Fruit fly (Drosophila melanogaster) whole organism, embryonic: ENCODE measurements around the gene CG34338.

Experiments
- ATbp ChIP-seq: fragments of 200-800 bp; sonication (Bioruptor generic); optimal IDR thresholded peaks from 2 replicates; lab custom pipeline; 2017; ENCODE audit warnings: missing biosample characterization, mild to moderate bottlenecking, missing genetic modification characterization, missing genetic modification reagents
- Atf-2 ChIP-seq: fragments of 200-800 bp; sonication (Bioruptor generic); optimal IDR thresholded peaks from 2 replicates; lab custom pipeline; 2016; ENCODE audit warnings: missing biosample characterization, missing genetic modification characterization
- B-H2 ChIP-seq: fragments of 200-800 bp; sonication (Bioruptor generic); optimal IDR thresholded peaks from 2 replicates; lab custom pipeline; 2018; ENCODE audit warnings: missing biosample characterization, mild to moderate bottlenecking, missing genetic modification characterization
- CG10543 ChIP-seq: fragments of 200-800 bp; sonication (Bioruptor generic); optimal IDR thresholded peaks from 3 replicates; lab custom pipeline; 2017; ENCODE audit warnings: missing biosample characterization, mild to moderate bottlenecking, missing genetic modification characterization, moderate library complexity
- CG10979 ChIP-seq: fragments of 200-800 bp; sonication (Bioruptor generic); optimal IDR thresholded peaks from 2 replicates; lab custom pipeline; 2018; ENCODE audit warnings: missing biosample characterization, mild to moderate bottlenecking, missing genetic modification characterization, moderate library complexity
- CG11085 ChIP-seq: fragments of 200-800 bp; sonication (Bioruptor generic); IDR thresholded peaks from 2 replicates; pipeline ENCODE4 v1.3.6; 2022; ENCODE audit warnings: missing biosample characterization, missing genetic modification characterization
- CG13624 ChIP-seq: fragments of 200-800 bp; sonication (Bioruptor generic); optimal IDR thresholded peaks from 2 replicates; lab custom pipeline; 2016; ENCODE audit warnings: missing biosample characterization, missing genetic modification characterization
- CG14014 ChIP-seq: fragments of 200-800 bp; sonication (Bioruptor generic); IDR thresholded peaks from 2 replicates; pipeline ENCODE4 v1.3.6; 2022; ENCODE audit warnings: missing biosample characterization, missing genetic modification characterization
- CG1529 ChIP-seq: fragments of 200-800 bp; sonication (Bioruptor generic); optimal IDR thresholded peaks from 3 replicates; lab custom pipeline; 2018; ENCODE audit warnings: missing biosample characterization, missing genetic modification characterization
- CG17186 ChIP-seq: fragments of 200-800 bp; sonication (Bioruptor generic); optimal IDR thresholded peaks from 3 replicates; lab custom pipeline; 2017; ENCODE audit warnings: missing biosample characterization, missing genetic modification reagents, missing genetic modification characterization
- CG17568 ChIP-seq: fragments of 200-800 bp; sonication (Bioruptor generic); optimal IDR thresholded peaks from 2 replicates; lab custom pipeline; 2018; ENCODE audit warnings: missing biosample characterization, mild to moderate bottlenecking, missing genetic modification characterization, moderate library complexity
- CG1792 ChIP-seq: fragments of 200-800 bp; sonication (Bioruptor generic); optimal IDR thresholded peaks from 2 replicates; lab custom pipeline; 2016; ENCODE audit warnings: missing biosample characterization, missing genetic modification characterization
- CG18764 ChIP-seq: fragments of 200-800 bp; sonication (Bioruptor generic); optimal IDR thresholded peaks from 3 replicates; lab custom pipeline; 2016; ENCODE audit warnings: missing biosample characterization, missing genetic modification characterization
- CG2129 ChIP-seq: fragments of 200-800 bp; sonication (Bioruptor generic); IDR thresholded peaks from 2 replicates; pipeline ENCODE4 v1.3.6; 2022; ENCODE audit warnings: missing biosample characterization, missing genetic modification characterization; ENCODE audit not compliant: partially characterized antibody
- CG3281 ChIP-seq: fragments of 200-800 bp; sonication (Bioruptor generic); optimal IDR thresholded peaks from 3 replicates; lab custom pipeline; 2017; ENCODE audit warnings: missing biosample characterization, mild to moderate bottlenecking, missing genetic modification characterization
- CG3407 ChIP-seq: fragments of 200-800 bp; sonication (Bioruptor generic); optimal IDR thresholded peaks from 2 replicates; lab custom pipeline; 2018; ENCODE audit warnings: missing biosample characterization, mild to moderate bottlenecking, missing genetic modification characterization
- CG3726 ChIP-seq: fragments of 200-800 bp; sonication (Bioruptor generic); IDR thresholded peaks from 3 replicates; pipeline ENCODE4, ENCODE4 v1.3.6; 2022; ENCODE audit warnings: missing biosample characterization, missing genetic modification characterization
- CG5180 ChIP-seq: fragments of 200-800 bp; sonication (Bioruptor generic); optimal IDR thresholded peaks from 3 replicates; lab custom pipeline; 2017; ENCODE audit warnings: missing biosample characterization, missing genetic modification characterization, mild to moderate bottlenecking, moderate library complexity, missing genetic modification reagents
- CG6272 ChIP-seq: fragments of 200-800 bp; sonication (Bioruptor generic); IDR thresholded peaks from 2 replicates; pipeline ENCODE4 v1.3.6; 2022; ENCODE audit warnings: missing biosample characterization, missing genetic modification characterization
- CG6765 ChIP-seq: fragments of 200-800 bp; sonication (Bioruptor generic); optimal IDR thresholded peaks from 3 replicates; lab custom pipeline; 2017; ENCODE audit warnings: missing biosample characterization, mild to moderate bottlenecking, missing genetic modification characterization
- CG8924 ChIP-seq: fragments of 200-800 bp; optimal IDR thresholded peaks from 3 replicates; lab custom pipeline; 2019; ENCODE audit warnings: missing biosample characterization, mild to moderate bottlenecking, missing genetic modification characterization, moderate library complexity
- CG9876 ChIP-seq: fragments of 200-800 bp; sonication (Bioruptor generic); optimal IDR thresholded peaks from 2 replicates; lab custom pipeline; 2016; ENCODE audit warnings: missing biosample characterization, missing genetic modification characterization
- CTCF ChIP-seq: fragments of 200-800 bp; sonication (Bioruptor generic); optimal IDR thresholded peaks from 2 replicates; lab custom pipeline; 2017; ENCODE audit warnings: missing biosample characterization, mild to moderate bottlenecking, missing genetic modification characterization, moderate library complexity
- Doc3 ChIP-seq: fragments of 200-800 bp; sonication (Bioruptor generic); IDR thresholded peaks from 3 replicates; pipeline ENCODE4 v1.3.6; 2022; ENCODE audit warnings: missing biosample characterization, missing genetic modification characterization; ENCODE audit not compliant: partially characterized antibody
- Dref ChIP-seq: fragments of 200-800 bp; sonication (Bioruptor generic); IDR thresholded peaks from 2 replicates; pipeline ENCODE4 v1.3.6; 2022; ENCODE audit warnings: missing biosample characterization, missing genetic modification characterization
- Elba2 ChIP-seq: fragments of 200-800 bp; sonication (Bioruptor generic); optimal IDR thresholded peaks from 3 replicates; lab custom pipeline; 2016; ENCODE audit warnings: missing biosample characterization, missing genetic modification characterization
- Gsc ChIP-seq: fragments of 200-800 bp; sonication (Bioruptor generic); IDR thresholded peaks from 2 replicates; pipeline ENCODE4 v1.3.6; 2022; ENCODE audit warnings: missing biosample characterization, missing genetic modification characterization
- HLH3B ChIP-seq: fragments of 200-800 bp; sonication (Bioruptor generic); IDR thresholded peaks from 2 replicates; pipeline ENCODE4 v1.3.6; 2022; ENCODE audit warnings: missing biosample characterization, missing genetic modification characterization
- HLHmδ ChIP-seq: fragments of 200-800 bp; sonication (Bioruptor generic); optimal IDR thresholded peaks from 2 replicates; lab custom pipeline; 2018; ENCODE audit warnings: missing biosample characterization, mild to moderate bottlenecking, missing genetic modification characterization, moderate library complexity
- Hr3 ChIP-seq: fragments of 200-800 bp; sonication (Bioruptor generic); optimal IDR thresholded peaks from 3 replicates; lab custom pipeline; 2016; ENCODE audit warnings: missing biosample characterization, missing genetic modification characterization
- NfI ChIP-seq: fragments of 200-800 bp; sonication (Bioruptor generic); optimal IDR thresholded peaks from 3 replicates; lab custom pipeline; 2018; ENCODE audit warnings: missing biosample characterization, mild to moderate bottlenecking, missing genetic modification characterization, moderate library complexity
- Rx ChIP-seq: fragments of 200-800 bp; sonication (Bioruptor generic); IDR thresholded peaks from 2 replicates; pipeline ENCODE4 v1.3.6; 2022; ENCODE audit warnings: missing biosample characterization, missing genetic modification characterization
- Sox100B ChIP-seq: fragments of 200-800 bp; sonication (Bioruptor generic); optimal IDR thresholded peaks from 3 replicates; lab custom pipeline; 2018; ENCODE audit warnings: missing biosample characterization, mild to moderate bottlenecking, missing genetic modification characterization
- Sry-β ChIP-seq: fragments of 200-800 bp; sonication (Bioruptor generic); optimal IDR thresholded peaks from 2 replicates; lab custom pipeline; 2018; ENCODE audit warnings: missing biosample characterization, mild to moderate bottlenecking, missing genetic modification characterization, moderate library complexity
- ap ChIP-seq: fragments of 200-800 bp; sonication (Bioruptor generic); IDR thresholded peaks from 2 replicates; pipeline ENCODE4 v1.3.6; 2022; ENCODE audit warnings: missing biosample characterization, missing genetic modification characterization
- cato ChIP-seq: fragments of 200-800 bp; sonication (Bioruptor generic); optimal IDR thresholded peaks from 2 replicates; lab custom pipeline; 2016; ENCODE audit warnings: missing biosample characterization, missing genetic modification characterization, borderline replicate concordance
- cg ChIP-seq: fragments of 200-800 bp; sonication (Bioruptor generic); optimal IDR thresholded peaks from 3 replicates; lab custom pipeline; 2019; ENCODE audit warnings: missing biosample characterization, mild to moderate bottlenecking, missing genetic modification characterization, moderate library complexity
- croc ChIP-seq: fragments of 200-800 bp; sonication (Bioruptor generic); conservative IDR thresholded peaks from 3 replicates; pipeline ENCODE4 v1.3.6; 2022; ENCODE audit warnings: missing biosample characterization, missing genetic modification characterization
- fd3F ChIP-seq: fragments of 200-800 bp; sonication (Bioruptor generic); optimal IDR thresholded peaks from 2 replicates; lab custom pipeline; 2018; ENCODE audit warnings: missing biosample characterization, mild to moderate bottlenecking, missing genetic modification characterization, moderate library complexity
- hkb ChIP-seq, 2 experiments: fragments of 200-800 bp in 1 of 2; fragments of >200 bp in 1 of 2; sonication (Bioruptor generic) in 1 of 2; IDR thresholded peaks in 1 of 2; optimal IDR thresholded peaks in 1 of 2; 2 replicates each; pipeline versions ENCODE4 v1.3.6 to Lab custom; 2017 to 2022; ENCODE audit warnings: missing biosample characterization in 1 of 2, missing genetic modification characterization in 1 of 2
- maf-S ChIP-seq: fragments of 200-800 bp; sonication (Bioruptor generic); optimal IDR thresholded peaks from 2 replicates; lab custom pipeline; 2016; ENCODE audit warnings: missing biosample characterization, missing genetic modification characterization
- odd ChIP-seq: fragments of 200-800 bp; sonication (Bioruptor generic); optimal IDR thresholded peaks from 2 replicates; lab custom pipeline; 2017; ENCODE audit warnings: missing biosample characterization, mild to moderate bottlenecking, missing genetic modification characterization
- pum ChIP-seq: fragments of 200-800 bp; sonication (Bioruptor generic); optimal IDR thresholded peaks from 2 replicates; lab custom pipeline; 2016; ENCODE audit warnings: missing biosample characterization, missing genetic modification characterization
- run ChIP-seq: fragments of 200-800 bp; sonication (Bioruptor generic); optimal IDR thresholded peaks from 3 replicates; lab custom pipeline; 2018; ENCODE audit warnings: missing biosample characterization, mild to moderate bottlenecking, missing genetic modification characterization
- seq ChIP-seq: fragments of 200-800 bp; sonication (Bioruptor generic); IDR thresholded peaks from 2 replicates; pipeline ENCODE4 v1.3.6; 2022; ENCODE audit warnings: missing biosample characterization, missing genetic modification characterization
- slbo ChIP-seq: fragments of 200-800 bp; sonication (Bioruptor generic); IDR thresholded peaks from 2 replicates; pipeline ENCODE4 v1.3.6; 2022; ENCODE audit warnings: missing biosample characterization, missing genetic modification characterization
- sqz ChIP-seq: fragments of 200-800 bp; sonication (Bioruptor generic); optimal IDR thresholded peaks from 3 replicates; lab custom pipeline; 2018; ENCODE audit warnings: missing biosample characterization, mild to moderate bottlenecking, missing genetic modification characterization
- tgo ChIP-seq: fragments of 200-800 bp; sonication (Bioruptor generic); IDR thresholded peaks from 3 replicates; pipeline ENCODE4 v1.3.6; 2022; ENCODE audit warnings: missing biosample characterization, missing genetic modification characterization
- tna ChIP-seq: fragments of 200-800 bp; sonication (Bioruptor generic); IDR thresholded peaks from 2 replicates; pipeline ENCODE4 v1.3.6; 2022; ENCODE audit warnings: missing biosample characterization, missing genetic modification characterization; ENCODE audit not compliant: partially characterized antibody

The CG34338 gene

DNA sequence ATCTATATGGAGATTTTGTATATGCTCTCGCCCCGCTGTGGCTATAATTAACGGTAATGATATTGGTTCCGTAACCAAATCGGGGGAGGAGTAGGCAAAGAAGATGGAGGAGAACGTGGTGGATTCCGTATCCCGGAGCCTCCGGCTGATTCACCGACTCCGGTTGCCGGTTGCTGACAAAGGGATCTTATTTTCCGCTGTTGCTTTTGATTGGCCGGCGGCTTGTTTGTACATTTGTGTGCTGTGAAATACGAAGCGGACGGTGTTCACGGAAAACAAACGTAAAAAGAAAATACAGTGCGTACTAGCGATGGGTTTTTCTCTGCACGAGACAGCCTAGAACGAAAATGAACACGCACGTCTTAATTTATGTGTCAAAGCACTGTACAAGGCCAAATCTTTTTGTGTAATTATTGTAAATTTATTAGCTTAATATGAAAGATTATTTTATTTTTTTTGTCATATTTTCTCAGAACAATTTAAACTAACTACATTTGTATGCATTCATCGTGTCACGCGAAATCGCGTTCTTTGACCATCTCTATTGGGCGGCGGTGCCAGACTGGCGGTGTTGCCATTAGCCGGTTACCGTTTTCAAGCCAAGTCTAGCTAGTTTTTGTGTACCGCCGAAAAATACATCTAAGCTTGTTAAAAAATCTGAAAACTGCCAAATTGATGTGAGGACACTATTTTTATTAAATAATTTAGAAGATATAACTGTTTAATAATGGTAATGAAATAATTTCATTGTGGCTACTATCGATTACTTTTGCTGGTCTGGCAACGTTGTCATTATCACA lies 34.2 kb upstream of the CG34338 start, which contains the start of the genes Pdp and Rab39 (continued):
- TF ChIP-seq CG6765 (GFP tag; lab: Kevin White, UChicago) (no peak), Hr3 (GFP tag; lab: Kevin White, UChicago) (peak; percentile 80), seq (peak; percentile 55), CG17186 (peak; percentile 42), HLH3B (GFP tag; lab: Robert Waterston, UW) (no peak), ATbp (GFP tag; lab: Kevin White, UChicago) (no peak), Elba2 (GFP tag; lab: Kevin White, UChicago) (peak; percentile 13), maf-S (no peak), CG1529 (GFP tag; lab: Kevin White, UChicago) (no peak), Doc3 (GFP tag; lab: Robert Waterston, UW) (peak; percentile 97), CTCF (GFP tag; lab: Kevin White, UChicago) (no peak), NfI (GFP tag; lab: Kevin White, UChicago) (peak; percentile 78), CG17568 (GFP tag; lab: Kevin White, UChicago) (no peak), HLHmδ (GFP tag; lab: Kevin White, UChicago) (no peak), fd3F (GFP tag; lab: Kevin White, UChicago) (peak; percentile 70), CG13624 (peak; percentile 41), Dref (GFP tag; lab: Robert Waterston, UW) (no peak; the same call in none of the 2 replicates), slbo (peak; percentile 86), CG6272 (GFP tag; lab: Robert Waterston, UW) (peak; percentile 86), CG1792 (GFP tag; lab: Kevin White, UChicago) (peak; percentile 8), CG3726 (GFP tag; lab: Robert Waterston, UW) (peak; percentile 68; the same call in 1 of the 3 replicates), odd (GFP tag; lab: Kevin White, UChicago) (no peak), Sox100B (GFP tag; lab: Kevin White, UChicago) (peak; percentile 68), CG8924 (tag; lab: Kevin White, UChicago) (peak; percentile 69), pum (peak; percentile 66), CG5180 (GFP tag; lab: Kevin White, UChicago) (no peak), B-H2 (GFP tag; lab: Kevin White, UChicago) (peak; percentile 82), cato (GFP tag; lab: Kevin White, UChicago) (peak; percentile 53), Rx (GFP tag; lab: Robert Waterston, UW) (0 out of 2 replicates have a peak, but pooled peaks have one; percentile 20), CG2129 (GFP tag; lab: Robert Waterston, UW) (peak; percentile 83), CG10979 (tag; lab: Kevin White, UChicago) (peak; percentile 67), CG3407 (GFP tag; lab: Kevin White, UChicago) (peak; percentile 47), CG3281 (peak; percentile 66), CG10543 (GFP tag; lab: Kevin White, UChicago) (peak; percentile 85), CG14014 (GFP tag; lab: Robert Waterston, UW) (peak; percentile 87), ap (GFP tag; lab: Robert Waterston, UW) (peak; percentile 50; the same call in 1 of the 2 replicates), Atf-2 (GFP tag; lab: Kevin White, UChicago) (peak; percentile 17), Sry-β (GFP tag; lab: Kevin White, UChicago) (peak; percentile 84), CG11085 (GFP tag; lab: Robert Waterston, UW) (peak; percentile 65), CG18764 (GFP tag; lab: Kevin White, UChicago) (peak; percentile 67), tgo (GFP tag; lab: Robert Waterston, UW) (peak; percentile 83), tna (GFP tag; lab: Robert Waterston, UW) (peak; percentile 73), cg (GFP tag; lab: Kevin White, UChicago) (peak; percentile 52), run (tag; lab: Kevin White, UChicago) (no peak), sqz (peak; percentile 70), hkb (optimal IDR thresholded peaks at IDR 0.05; lab: Kevin White, UChicago) (no peak), hkb (GFP tag; IDR thresholded peaks at IDR 0.05; lab: Robert Waterston, UW) (peak; percentile 84), CG9876 (GFP tag; lab: Kevin White, UChicago) (peak; percentile 49), Gsc (no peak), croc (peak; percentile 73)
